Fruit fly (Drosophila melanogaster) whole organism: ENCODE data around the gene Cdc16.

ENCODE experiments used
- Dll ChIP-seq: fragments of >200 bp; optimal IDR thresholded peaks from 2 replicates; lab custom pipeline; 2017
- pan ChIP-seq: fragments of >200 bp; optimal IDR thresholded peaks from 2 replicates; lab custom pipeline; 2017

DNA sequence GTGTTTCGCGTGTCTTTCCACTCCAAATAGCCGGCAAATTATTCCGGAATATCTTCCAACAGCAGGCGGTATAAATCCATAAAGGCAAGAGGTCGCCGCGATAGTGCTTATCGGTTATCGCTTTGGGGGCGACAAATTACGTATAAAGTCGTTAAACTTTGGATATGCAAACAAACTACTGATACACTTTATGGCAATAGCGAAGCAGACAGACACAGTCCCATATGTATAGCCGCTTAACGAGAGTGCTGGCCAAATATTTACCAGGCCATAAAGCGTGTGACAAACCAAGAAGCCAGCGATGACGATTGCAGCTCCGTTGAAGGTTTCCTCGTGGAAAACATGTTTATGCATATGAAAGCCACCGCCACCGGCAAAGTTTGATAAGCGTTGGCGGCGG lies 3.3 kb downstream of the Cdc16 start:
- no peak for TF ChIP-seq pan
- no peak for TF ChIP-seq Dll (lab: Kevin White, UChicago)
